Fruit fly (Drosophila melanogaster) S2 (cell line): ENCODE measurements around the gene CG13144.

Experiments
- CG8478 ChIP-seq: fragments of >200 bp; optimal IDR thresholded peaks from 2 replicates; lab custom pipeline; 2018
- CTCF ChIP-seq, 2 experiments: fragments of >200 bp; optimal IDR thresholded peaks; 2 replicates each; lab custom pipeline; 2018

dm6 chr2L:10500309-10500974 lies 9.2 kb upstream of the CG13144 start:
- TF ChIP-seq CTCF (optimal IDR thresholded peaks at IDR 0.05; lab: Kevin White, UChicago) (no peak), CG8478 (lab: Kevin White, UChicago) (no peak)
